Worm (Caenorhabditis elegans) whole organism, mixed stage, embryonic: ENCODE results near the gene F58F9.4.

Experiments used
- M03D4.4 ChIP-seq: sonication (generic microtip); optimal IDR thresholded peaks from 2 replicates; lab custom pipeline; 2017; ENCODE audit warnings: mild to moderate bottlenecking, missing genetic modification characterization, missing compliant biosample characterization
- bed-3 ChIP-seq: fragments of 200-800 bp; sonication (Bioruptor generic); optimal IDR thresholded peaks from 3 replicates; lab custom pipeline; 2018; ENCODE audit warnings: mild to moderate bottlenecking, missing genetic modification characterization, moderate library complexity, missing compliant biosample characterization
- blmp-1 ChIP-seq: fragments of 150-350 bp; optimal IDR thresholded peaks from 2 replicates; lab custom pipeline; 2014; ENCODE audit warnings: missing biosample characterization, missing genetic modification characterization
- ceh-39 ChIP-seq: fragments of 150-350 bp; optimal IDR thresholded peaks from 2 replicates; lab custom pipeline; 2014; ENCODE audit warnings: missing biosample characterization, missing genetic modification characterization
- ceh-43 ChIP-seq: fragments of 200-800 bp; sonication (Bioruptor generic); optimal IDR thresholded peaks from 2 replicates; lab custom pipeline; 2018; ENCODE audit warnings: mild to moderate bottlenecking, missing genetic modification characterization, moderate library complexity, missing compliant biosample characterization
- ceh-83 ChIP-seq: fragments of 200-800 bp; sonication (Bioruptor generic); optimal IDR thresholded peaks from 2 replicates; lab custom pipeline; 2018; ENCODE audit warnings: mild to moderate bottlenecking, missing genetic modification characterization, missing compliant biosample characterization
- ces-1 ChIP-seq: fragments of 150-350 bp; optimal IDR thresholded peaks from 2 replicates; lab custom pipeline; 2014; ENCODE audit warnings: missing biosample characterization, missing genetic modification reagents, missing genetic modification characterization
- cnd-1 ChIP-seq: fragments of 200-800 bp; sonication (Bioruptor generic); optimal IDR thresholded peaks from 2 replicates; lab custom pipeline; 2018; ENCODE audit warnings: mild to moderate bottlenecking, missing genetic modification characterization, missing compliant biosample characterization
- drap-1 ChIP-seq: fragments of 200-800 bp; sonication (Bioruptor generic); optimal IDR thresholded peaks from 3 replicates; lab custom pipeline; 2018; ENCODE audit warnings: mild to moderate bottlenecking, missing genetic modification characterization, missing compliant biosample characterization
- elt-1 ChIP-seq: sonication (generic microtip); optimal IDR thresholded peaks from 2 replicates; lab custom pipeline; 2017; ENCODE audit warnings: missing genetic modification characterization, mild to moderate bottlenecking, missing compliant biosample characterization, antibody characterized with exemption, moderate library complexity, borderline replicate concordance; ENCODE audit not compliant: insufficient read depth
- elt-3 ChIP-seq: fragments of 150-350 bp; optimal IDR thresholded peaks from 2 replicates; lab custom pipeline; 2014; ENCODE audit warnings: missing biosample characterization, missing genetic modification characterization
- flh-1 ChIP-seq: fragments of 200-800 bp; sonication (Bioruptor generic); optimal IDR thresholded peaks from 2 replicates; lab custom pipeline; 2018; ENCODE audit warnings: mild to moderate bottlenecking, missing genetic modification characterization, moderate library complexity, missing compliant biosample characterization
- ham-2 ChIP-seq: fragments of 200-800 bp; sonication (Bioruptor generic); optimal IDR thresholded peaks from 2 replicates; lab custom pipeline; 2018; ENCODE audit warnings: mild to moderate bottlenecking, missing genetic modification characterization, missing compliant biosample characterization
- hlh-1 ChIP-seq: fragments of 150-350 bp; optimal IDR thresholded peaks from 2 replicates; lab custom pipeline; 2014; ENCODE audit warnings: missing biosample characterization, missing genetic modification reagents, missing genetic modification characterization
- lin-13 ChIP-seq: fragments of 150-350 bp; optimal IDR thresholded peaks from 2 replicates; lab custom pipeline; 2014; ENCODE audit warnings: missing biosample characterization, missing genetic modification characterization
- lin-32 ChIP-seq: fragments of 200-800 bp; sonication (Bioruptor generic); optimal IDR thresholded peaks from 2 replicates; lab custom pipeline; 2018; ENCODE audit warnings: mild to moderate bottlenecking, missing genetic modification characterization, missing compliant biosample characterization
- mab-5 ChIP-seq: fragments of 150-350 bp; optimal IDR thresholded peaks from 2 replicates; lab custom pipeline; 2014; ENCODE audit warnings: missing biosample characterization, missing genetic modification characterization
- mls-2 ChIP-seq: sonication (generic microtip); optimal IDR thresholded peaks from 2 replicates; lab custom pipeline; 2016; ENCODE audit warnings: mild to moderate bottlenecking, missing genetic modification characterization, moderate library complexity, missing compliant biosample characterization
- nhr-12 ChIP-seq: fragments of 150-350 bp; optimal IDR thresholded peaks from 2 replicates; lab custom pipeline; 2014; ENCODE audit warnings: missing biosample characterization, missing genetic modification characterization
- nhr-237 ChIP-seq: fragments of 150-350 bp; optimal IDR thresholded peaks from 2 replicates; lab custom pipeline; 2014; ENCODE audit warnings: missing biosample characterization, missing genetic modification characterization
- nhr-28 ChIP-seq: fragments of 150-350 bp; optimal IDR thresholded peaks from 2 replicates; lab custom pipeline; 2014; ENCODE audit warnings: missing biosample characterization, missing genetic modification characterization
- nhr-76 ChIP-seq: sonication (generic microtip); optimal IDR thresholded peaks from 2 replicates; lab custom pipeline; 2017; ENCODE audit warnings: missing biosample characterization, missing genetic modification characterization
- pha-4 ChIP-seq: fragments of 150-350 bp; optimal IDR thresholded peaks from 2 replicates; lab custom pipeline; 2018; ENCODE audit warnings: missing biosample characterization, missing genetic modification reagents, missing genetic modification characterization
- sem-2 ChIP-seq: fragments of 200-800 bp; sonication (Bioruptor generic); optimal IDR thresholded peaks from 2 replicates; lab custom pipeline; 2018; ENCODE audit warnings: mild to moderate bottlenecking, missing genetic modification characterization, missing compliant biosample characterization
- snpc-4 ChIP-seq: fragments of 150-350 bp; optimal IDR thresholded peaks from 2 replicates; lab custom pipeline; 2014; ENCODE audit warnings: missing biosample characterization, missing genetic modification characterization
- sptf-1 ChIP-seq: sonication (generic microtip); optimal IDR thresholded peaks from 2 replicates; lab custom pipeline; 2017; ENCODE audit warnings: mild to moderate bottlenecking, missing genetic modification characterization, moderate library complexity, missing compliant biosample characterization
- unc-120 ChIP-seq: sonication (generic microtip); optimal IDR thresholded peaks from 2 replicates; lab custom pipeline; 2017; ENCODE audit warnings: missing genetic modification characterization, missing compliant biosample characterization; ENCODE audit not compliant: poor library complexity, severe bottlenecking
- unc-39 ChIP-seq: fragments of 150-350 bp; optimal IDR thresholded peaks from 2 replicates; lab custom pipeline; 2014; ENCODE audit warnings: missing biosample characterization, missing genetic modification characterization
- unc-62 ChIP-seq: fragments of 150-350 bp; optimal IDR thresholded peaks from 2 replicates; lab custom pipeline; 2014; ENCODE audit warnings: missing biosample characterization, missing genetic modification reagents, missing genetic modification characterization
- zip-8 ChIP-seq: fragments of 150-350 bp; optimal IDR thresholded peaks from 2 replicates; lab custom pipeline; 2014; ENCODE audit warnings: missing biosample characterization, missing genetic modification characterization
- ztf-11 ChIP-seq: fragments of 150-350 bp; optimal IDR thresholded peaks from 2 replicates; lab custom pipeline; 2014; ENCODE audit warnings: missing biosample characterization, missing genetic modification characterization

The F58F9.4 gene

DNA sequence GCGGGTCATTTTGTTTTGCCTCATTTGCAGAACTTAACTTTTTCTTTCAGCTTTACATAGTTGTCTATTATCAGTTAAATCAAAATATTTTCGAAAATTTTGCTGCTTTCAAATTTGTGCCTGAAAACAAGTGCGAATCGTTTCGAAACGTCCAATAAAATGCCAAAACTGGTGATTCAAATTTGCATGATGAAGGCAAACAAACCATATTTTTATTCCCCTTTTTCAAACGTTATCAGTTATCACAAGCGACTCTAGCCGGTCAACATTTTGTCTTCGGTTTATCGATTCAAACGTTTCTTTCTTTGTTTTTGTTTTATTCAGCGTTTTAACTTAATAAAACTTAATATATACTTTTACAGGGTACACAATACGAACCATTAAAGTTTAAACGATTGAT lies 20.2 kb upstream of the F58F9.4 start, which contains the start of the genes ugt-24 and C49A9.6:
Gene ugt-24 (minus strand): TSS at position 147 of the 400 bp plus-strand sequence.
Gene C49A9.6 (plus strand): TSS at position 363 of the 400 bp plus-strand sequence.
- no peak for TF ChIP-seq nhr-12
- no peak for TF ChIP-seq ceh-39 (tag; lab: Kevin White, UChicago)
- no peak for TF ChIP-seq unc-39
- no peak for TF ChIP-seq sem-2 (GFP tag; lab: Kevin White, UChicago)
- no peak for TF ChIP-seq ztf-11 (tag; lab: Kevin White, UChicago)
- TF ChIP-seq mls-2 (tag; lab: Kevin White, UChicago) = no peak
- TF ChIP-seq lin-32 (GFP tag; lab: Kevin White, UChicago) = no peak
- TF ChIP-seq nhr-28 (tag; lab: Kevin White, UChicago) = no peak
- TF ChIP-seq hlh-1 (tag; lab: Kevin White, UChicago) = no peak
- no peak for TF ChIP-seq mab-5 (tag; lab: Kevin White, UChicago)
- no peak for TF ChIP-seq flh-1 (GFP tag; lab: Kevin White, UChicago)
- no peak for TF ChIP-seq elt-3 (tag; lab: Kevin White, UChicago)
- TF ChIP-seq pha-4 (tag; lab: Kevin White, UChicago) = no peak
- TF ChIP-seq zip-8 (tag; lab: Kevin White, UChicago) = no peak
- TF ChIP-seq drap-1 (GFP tag; lab: Kevin White, UChicago) = no peak
- TF ChIP-seq sptf-1 (tag; lab: Kevin White, UChicago) = no peak
- no peak for TF ChIP-seq unc-120 (tag; lab: Kevin White, UChicago)

- TF ChIP-seq elt-3 (tag; lab: Kevin White, UChicago) = no peak
- TF ChIP-seq bed-3 (GFP tag; lab: Kevin White, UChicago) = no peak
- TF ChIP-seq unc-62 (GFP tag; lab: Kevin White, UChicago) = no peak
- TF ChIP-seq nhr-12 = no peak
- TF ChIP-seq hlh-1 (tag; lab: Kevin White, UChicago) = no peak
- no peak for TF ChIP-seq unc-120 (tag; lab: Kevin White, UChicago)
- TF ChIP-seq sem-2 (GFP tag; lab: Kevin White, UChicago) = no peak
- TF ChIP-seq drap-1 (GFP tag; lab: Kevin White, UChicago) = no peak
- no peak for TF ChIP-seq unc-39
- TF ChIP-seq nhr-76 (tag; lab: Kevin White, UChicago) = no peak
- no peak for TF ChIP-seq snpc-4 (tag; lab: Kevin White, UChicago)
These were observed 17.4 kb upstream of the F58F9.4 start, which contains the start of gene C49A9.5 for ce11 chrIV:6213403-6213802. TSS of gene C49A9.5 (plus strand) at chrIV:6213673.

DNA sequence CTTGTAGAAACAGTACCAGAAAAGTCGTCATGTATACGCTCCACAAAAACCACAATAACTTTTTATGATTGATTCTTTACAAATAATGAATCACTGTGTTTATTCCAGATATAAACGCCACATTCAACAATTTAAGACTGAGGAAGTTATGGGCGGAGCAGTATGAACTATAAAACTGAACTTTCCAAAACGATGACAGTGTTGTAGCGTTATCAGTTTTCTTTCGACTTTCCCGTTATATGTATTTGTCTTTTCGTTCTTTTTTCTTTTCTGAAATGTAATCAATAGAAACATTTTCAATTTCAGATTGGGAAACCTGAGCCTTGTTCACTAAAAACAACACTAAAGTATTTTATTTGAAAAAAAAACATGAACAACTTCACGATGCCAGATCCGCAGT lies 13.8 kb upstream of the F58F9.4 start, which contains the start of gene C49A9.9:
Gene C49A9.9 (plus strand): TSS at position 307 of the 400 bp plus-strand sequence.
- no peak for TF ChIP-seq unc-62 (GFP tag; lab: Kevin White, UChicago)

DNA sequence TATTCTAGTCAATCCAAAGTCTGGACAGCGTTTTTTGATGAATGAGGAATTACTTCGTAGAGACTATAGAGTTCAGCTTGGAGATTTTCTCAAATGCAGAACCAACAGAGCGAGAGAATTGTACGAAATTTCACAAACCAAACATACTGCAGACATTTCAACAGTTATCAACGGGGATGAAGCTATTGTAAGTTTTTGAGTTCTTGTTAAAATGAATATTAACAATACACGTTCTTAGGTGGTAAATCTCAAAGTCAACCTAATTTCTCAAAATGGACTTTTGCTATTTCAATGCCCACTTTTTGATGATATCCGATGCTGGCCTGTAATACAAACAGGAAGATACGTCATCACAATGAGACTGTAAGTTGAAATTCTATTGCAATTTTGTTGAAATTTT lies 13.3 kb upstream of the F58F9.4 start:
- TF ChIP-seq ceh-83 (GFP tag; lab: Kevin White, UChicago) (no peak), ces-1 (GFP tag; lab: Kevin White, UChicago) (no peak), lin-13 (no peak), flh-1 (GFP tag; lab: Kevin White, UChicago) (no peak), ceh-43 (GFP tag; lab: Kevin White, UChicago) (no peak), hlh-1 (tag; lab: Kevin White, UChicago) (no peak), lin-32 (GFP tag; lab: Kevin White, UChicago) (no peak), snpc-4 (tag; lab: Kevin White, UChicago) (no peak), elt-1 (no peak), elt-3 (tag; lab: Kevin White, UChicago) (no peak), cnd-1 (no peak), sem-2 (GFP tag; lab: Kevin White, UChicago) (no peak), blmp-1 (tag; lab: Kevin White, UChicago) (no peak), M03D4.4 (tag; lab: Kevin White, UChicago) (no peak)

DNA sequence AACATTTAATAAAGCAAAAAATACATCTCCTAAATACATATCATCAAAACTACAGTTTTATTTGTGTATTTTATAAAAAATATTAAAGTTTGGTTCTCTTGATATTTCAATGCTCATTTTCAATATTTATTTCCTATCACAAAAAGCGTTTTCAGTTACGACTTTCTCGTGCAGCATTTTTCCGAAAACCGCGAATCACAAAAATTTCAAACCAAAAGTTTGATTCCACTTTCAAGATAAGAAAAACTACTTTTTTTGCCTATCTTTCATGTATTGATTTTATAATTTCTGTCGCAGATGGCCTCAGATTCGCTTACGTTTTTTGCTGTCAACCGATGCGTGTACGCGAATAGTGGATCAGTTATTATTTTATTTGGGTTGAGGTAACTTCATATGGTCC lies 11.4 kb upstream of the F58F9.4 start, which contains the start of gene C49A9.4:
Gene C49A9.4 (plus strand): TSS at position 265 of the 400 bp plus-strand sequence.
- TF ChIP-seq ham-2 (GFP tag; lab: Kevin White, UChicago) (no peak), lin-32 (GFP tag; lab: Kevin White, UChicago) (no peak), unc-120 (tag; lab: Kevin White, UChicago) (no peak), unc-39 (no peak), blmp-1 (tag; lab: Kevin White, UChicago) (no peak), pha-4 (tag; lab: Kevin White, UChicago) (no peak), nhr-237 (tag; lab: Kevin White, UChicago) (no peak)
- TF ChIP-seq, all 35 proteins: peak for 0
